Worm (Caenorhabditis elegans): ENCODE measurements around the gene sru-24.

Gene sru-24

DNA sequence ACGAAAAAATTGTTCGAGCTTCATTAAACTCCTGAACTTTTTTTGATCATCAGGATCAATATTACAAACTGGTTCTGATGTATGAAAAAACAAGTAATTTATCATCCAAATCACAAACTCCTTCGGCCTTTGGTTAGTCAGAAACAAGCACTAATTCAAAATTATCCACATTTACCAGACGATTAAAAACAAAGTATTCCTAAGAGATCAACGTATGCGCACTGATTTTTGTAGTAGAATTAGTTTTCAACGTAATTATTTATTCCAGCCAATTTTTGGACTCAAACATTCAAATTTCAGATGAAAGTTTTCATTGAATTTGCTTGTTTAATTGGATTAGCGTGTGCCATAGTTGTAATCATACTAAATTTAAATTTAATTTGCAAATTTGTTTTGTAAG is 35.7 kb upstream of the sru-24 start, which contains the start of gene srbc-38:
TSS of gene srbc-38 (plus strand) at position 301 of the 400 bp plus-strand sequence.
- no peak for TF ChIP-seq unc-39 (tag; optimal IDR thresholded peaks at IDR 0.05)
- TF ChIP-seq fkh-10 (GFP tag; optimal IDR thresholded peaks at IDR 0.05) = no peak
- TF ChIP-seq nhr-25 (tag; optimal IDR thresholded peaks at IDR 0.05) = no peak
- TF ChIP-seq mml-1 (tag; optimal IDR thresholded peaks at IDR 0.05) = no peak
- TF ChIP-seq fkh-2 (tag; optimal IDR thresholded peaks at IDR 0.05) = no peak
- no peak for TF ChIP-seq egl-27 (tag; optimal IDR thresholded peaks at IDR 0.05)

- no peak for TF ChIP-seq nhr-237 (tag; optimal IDR thresholded peaks at IDR 0.05)
- TF ChIP-seq nhr-25 (tag; optimal IDR thresholded peaks at IDR 0.05) = no peak
- no peak for TF ChIP-seq nhr-76 (tag; optimal IDR thresholded peaks at IDR 0.05)
- TF ChIP-seq mml-1 (tag; optimal IDR thresholded peaks at IDR 0.05) = no peak
- TF ChIP-seq lin-39 (tag; optimal IDR thresholded peaks at IDR 0.05) = no peak
- TF ChIP-seq ztf-11 (tag; optimal IDR thresholded peaks at IDR 0.05) = no peak
- no peak for TF ChIP-seq elt-1 (tag; optimal IDR thresholded peaks at IDR 0.05)
- TF ChIP-seq lin-15B (tag; optimal IDR thresholded peaks at IDR 0.05) = no peak
- TF ChIP-seq ceh-28 (tag; optimal IDR thresholded peaks at IDR 0.05) = no peak
- no peak for TF ChIP-seq fkh-10 (GFP tag; optimal IDR thresholded peaks at IDR 0.05)
- no peak for TF ChIP-seq mdl-1 (tag; optimal IDR thresholded peaks at IDR 0.05)
Observed at ce11 chrV:702260-702659, 31.0 kb upstream of the sru-24 start, which contains the start of gene srbc-37. srbc-37 (plus strand) TSS chrV:702560.

DNA sequence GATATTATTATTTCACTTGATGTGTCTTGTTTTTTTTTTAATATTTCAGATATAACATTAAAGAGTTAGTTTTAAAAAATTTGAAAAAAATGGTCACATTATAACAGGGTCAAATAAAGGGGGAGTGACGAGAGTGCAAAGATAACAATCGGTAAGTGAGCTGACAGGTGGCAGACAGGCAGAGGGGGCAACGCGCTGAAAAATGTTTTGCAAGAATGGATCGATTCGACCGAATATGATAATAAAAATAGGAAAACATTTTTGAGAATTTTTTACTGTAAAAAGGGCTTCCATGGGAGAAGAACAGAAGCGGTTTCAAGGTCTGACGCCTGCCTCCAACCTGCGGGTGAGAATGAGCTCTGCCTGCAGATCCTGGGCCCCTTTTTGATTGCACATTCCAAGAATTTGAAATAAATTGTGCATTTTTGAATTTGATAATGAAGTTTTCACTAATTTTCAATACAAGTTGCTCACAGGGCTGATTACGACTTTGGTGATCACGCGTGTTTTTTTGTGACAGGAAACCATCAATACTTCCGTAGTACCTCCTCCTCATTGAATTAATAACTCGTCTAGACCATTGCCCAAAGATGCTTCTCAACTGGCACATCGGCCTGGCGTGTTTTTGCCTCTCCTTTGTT is 28.4 kb upstream of the sru-24 start, which contains the start of the genes ugt-29 and srx-5:
TSS of gene ugt-29 (minus strand) at position 101 of the 641 bp plus-strand sequence.
TSS of gene srx-5 (plus strand) at position 591 of the 641 bp plus-strand sequence.
- TF ChIP-seq elt-3 (tag; optimal IDR thresholded peaks at IDR 0.05) = no peak
- no peak for TF ChIP-seq nhr-23 (tag; optimal IDR thresholded peaks at IDR 0.05)
- TF ChIP-seq egl-27 (tag; optimal IDR thresholded peaks at IDR 0.05) = no peak
- TF ChIP-seq egl-5 (tag; optimal IDR thresholded peaks at IDR 0.05) = no peak
- TF ChIP-seq ceh-82 (tag; optimal IDR thresholded peaks at IDR 0.05) = no peak
- no peak for TF ChIP-seq nhr-43 (tag; optimal IDR thresholded peaks at IDR 0.05; ENCODE audit: poor library complexity, severe bottlenecking)
- TF ChIP-seq ceh-9 (tag; optimal IDR thresholded peaks at IDR 0.05) = no peak
- no peak for TF ChIP-seq pqm-1 (tag; optimal IDR thresholded peaks at IDR 0.05)
- no peak for TF ChIP-seq tbx-2 (tag; optimal IDR thresholded peaks at IDR 0.05)
- no peak for TF ChIP-seq daf-12 (tag; optimal IDR thresholded peaks at IDR 0.05)
- TF ChIP-seq skn-1 (tag; optimal IDR thresholded peaks at IDR 0.05) = no peak
- TF ChIP-seq fkh-2 (tag; optimal IDR thresholded peaks at IDR 0.05) = no peak
- no peak for TF ChIP-seq ama-1 (optimal IDR thresholded peaks at IDR 0.05)
- no peak for TF ChIP-seq hmg-11 (tag; optimal IDR thresholded peaks at IDR 0.05)

ce11 chrV:699051-699450 is 27.8 kb upstream of the sru-24 start:
- no peak for TF ChIP-seq hmg-11 (tag; optimal IDR thresholded peaks at IDR 0.05)

- no peak for TF ChIP-seq mml-1 (tag; optimal IDR thresholded peaks at IDR 0.05)
- no peak for TF ChIP-seq lsy-12 (tag; optimal IDR thresholded peaks at IDR 0.05)
- no peak for TF ChIP-seq nhr-25 (tag; optimal IDR thresholded peaks at IDR 0.05)
- no peak for TF ChIP-seq lin-39 (tag; optimal IDR thresholded peaks at IDR 0.05)
Observed at ce11 chrV:695914-696313, 24.7 kb upstream of the sru-24 start, which contains the start of gene srj-52. srj-52 (minus strand) TSS chrV:696014.

DNA sequence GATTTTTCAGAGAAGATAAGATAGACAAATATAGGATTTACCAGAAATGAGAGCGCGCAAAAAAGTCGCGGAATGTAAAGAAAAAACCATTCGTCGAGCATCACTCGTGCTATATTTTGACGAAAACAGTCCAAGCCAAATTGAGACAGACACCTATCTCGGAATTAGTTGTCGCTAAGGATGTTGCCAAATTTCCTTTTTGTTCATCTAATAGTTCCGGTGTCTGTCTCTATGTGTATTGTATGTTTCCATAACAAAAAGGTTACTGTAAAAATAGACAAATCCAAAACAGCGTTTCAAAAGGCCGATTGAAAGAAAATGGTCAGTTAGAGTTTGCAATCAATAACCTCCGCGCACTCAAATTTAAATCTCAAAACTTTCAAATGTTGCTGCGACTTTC is 23.4 kb upstream of the sru-24 start, which contains the start of gene srj-53:
TSS of gene srj-53 (minus strand) at position 101 of the 400 bp plus-strand sequence.
- TF ChIP-seq fkh-10 (GFP tag; optimal IDR thresholded peaks at IDR 0.05) (no peak), zag-1 (tag; optimal IDR thresholded peaks at IDR 0.05) (no peak), egl-27 (tag; optimal IDR thresholded peaks at IDR 0.05) (no peak), hmg-11 (tag; optimal IDR thresholded peaks at IDR 0.05) (no peak), eor-1 (tag; optimal IDR thresholded peaks at IDR 0.05) (no peak), nhr-43 (tag; optimal IDR thresholded peaks at IDR 0.05; ENCODE audit: poor library complexity, severe bottlenecking) (no peak), ceh-82 (tag; optimal IDR thresholded peaks at IDR 0.05) (no peak), sea-2 (GFP tag; optimal IDR thresholded peaks at IDR 0.05) (no peak)
